Worm (Caenorhabditis elegans): ENCODE data around the gene cgt-2.
A peak's percentile ranks its signal among the peaks of the same experiment; 100 is the strongest.

The cgt-2 gene

ce11 chrX:17684767-17685166, 10.3 kb upstream of the cgt-2 start, which contains the start of gene T23E7.6:
TSS of gene T23E7.6 (minus strand) at chrX:17684811.
- TF ChIP-seq lin-35 (GFP tag; optimal IDR thresholded peaks at IDR 0.05) (peak in 1 of 2 experiments; percentile 26), ets-5 (GFP tag; IDR thresholded peaks at IDR 0.05) (no peak), mef-2 (tag; optimal IDR thresholded peaks at IDR 0.05) (no peak), mep-1 (tag; optimal IDR thresholded peaks at IDR 0.05) (peak; percentile 26), lir-3 (tag; optimal IDR thresholded peaks at IDR 0.05; ENCODE audit: poor library complexity) (no peak), nhr-85 (tag) (peak; percentile 99), aha-1 (tag; optimal IDR thresholded peaks at IDR 0.05) (peak; percentile 31), irx-1 (tag; optimal IDR thresholded peaks at IDR 0.05) (peak; percentile 28), lin-14 (GFP tag; optimal IDR thresholded peaks at IDR 0.05) (peak; percentile 78), nhr-20 (tag; optimal IDR thresholded peaks at IDR 0.05) (peak; percentile 78), lin-13 (GFP tag; optimal IDR thresholded peaks at IDR 0.05) (peak; percentile 47), elt-3 (tag; optimal IDR thresholded peaks at IDR 0.05) (peak in 2 of 6 experiments; percentile 75 to 95), rnt-1 (tag; optimal IDR thresholded peaks at IDR 0.05) (no peak), zag-1 (tag; optimal IDR thresholded peaks at IDR 0.05) (no peak), mdl-1 (tag; optimal IDR thresholded peaks at IDR 0.05) (peak in 1 of 2 experiments; percentile 71), snu-23 (GFP tag; optimal IDR thresholded peaks at IDR 0.05) (peak; percentile 37), grh-1 (GFP tag; IDR thresholded peaks at IDR 0.05) (peak; percentile 88), pax-3 (tag; optimal IDR thresholded peaks at IDR 0.05) (no peak), dpl-1 (GFP tag; optimal IDR thresholded peaks at IDR 0.05) (peak in 2 of 3 experiments; percentile 16 to 30), nhr-71 (tag; optimal IDR thresholded peaks at IDR 0.05) (peak; percentile 57), unc-98 (GFP tag; IDR thresholded peaks at IDR 0.05) (no peak), lsy-2 (tag; optimal IDR thresholded peaks at IDR 0.05) (peak; percentile 25 to 66), elt-2 (tag; optimal IDR thresholded peaks at IDR 0.05) (no peak), hlh-4 (tag; optimal IDR thresholded peaks at IDR 0.05) (no peak), hlh-17 (GFP tag; optimal IDR thresholded peaks at IDR 0.05; ENCODE audit: borderline replicate concordance) (no peak), C16A3.4 (tag; optimal IDR thresholded peaks at IDR 0.05) (peak; percentile 61), unc-130 (tag; optimal IDR thresholded peaks at IDR 0.05) (peak; percentile 76), efl-3 (GFP tag; optimal IDR thresholded peaks at IDR 0.05) (no peak), F16B12.6 (tag; optimal IDR thresholded peaks at IDR 0.05) (no peak), blmp-1 (tag; optimal IDR thresholded peaks at IDR 0.05) (peak; percentile 91), zip-4 (GFP tag; optimal IDR thresholded peaks at IDR 0.05) (peak; percentile 23), skn-1 (tag; optimal IDR thresholded peaks at IDR 0.05) (peak; percentile 10), nhr-90 (tag; optimal IDR thresholded peaks at IDR 0.05; ENCODE audit: poor library complexity) (peak; percentile 26), jun-1 (tag; optimal IDR thresholded peaks at IDR 0.05) (no peak), nhr-47 (tag; optimal IDR thresholded peaks at IDR 0.05) (peak; percentile 4)

DNA sequence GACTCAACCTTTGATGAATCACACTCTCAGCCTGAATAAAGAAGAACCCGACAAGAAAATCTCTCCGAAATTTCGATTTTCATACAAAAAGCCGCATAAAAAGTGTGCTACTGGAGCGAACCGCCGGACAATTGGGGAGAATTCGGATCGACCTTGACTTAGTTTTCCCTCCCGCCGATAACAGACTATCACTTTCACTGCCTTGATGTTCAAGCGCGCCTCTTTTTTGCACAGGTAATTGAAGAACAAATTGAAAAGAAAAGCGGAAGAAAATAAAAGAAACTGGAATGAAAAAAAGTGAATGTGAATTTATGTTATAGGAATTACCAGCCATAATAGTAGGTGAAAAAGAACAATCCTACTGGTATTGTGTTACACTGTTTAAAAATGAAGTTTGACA, 9.1 kb upstream of the cgt-2 start:
- TF ChIP-seq blmp-1 (tag; optimal IDR thresholded peaks at IDR 0.05) (peak; percentile 99), irx-1 (tag; optimal IDR thresholded peaks at IDR 0.05) (no peak), nhr-12 (tag; optimal IDR thresholded peaks at IDR 0.05) (no peak)

DNA sequence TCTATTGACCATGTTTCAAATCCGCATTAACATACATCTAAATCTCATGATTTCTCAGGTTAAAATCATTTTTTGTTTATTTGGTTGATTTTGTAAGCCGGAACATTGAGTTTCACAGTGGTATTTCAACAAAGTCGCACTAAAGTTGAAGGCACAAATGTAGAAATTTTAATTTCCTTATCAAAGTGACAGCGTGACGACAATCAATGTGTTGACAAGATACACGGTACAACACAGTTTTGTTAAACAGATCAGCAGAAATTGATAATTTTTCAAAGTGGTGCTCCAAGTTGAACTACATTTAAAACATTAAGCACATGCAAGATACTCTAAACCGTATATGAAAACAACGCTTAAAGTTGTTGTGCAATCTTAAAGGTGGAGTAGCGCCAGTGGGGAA, 7.6 kb downstream of the cgt-2 start:
- TF ChIP-seq elt-2 (tag; optimal IDR thresholded peaks at IDR 0.05) (peak; percentile 7), nhr-12 (tag; optimal IDR thresholded peaks at IDR 0.05) (no peak), unc-86 (tag; optimal IDR thresholded peaks at IDR 0.05) (no peak), nhr-47 (tag; optimal IDR thresholded peaks at IDR 0.05) (no peak), pax-3 (tag; optimal IDR thresholded peaks at IDR 0.05) (no peak)

ce11 chrX:17711598-17711997, 16.6 kb downstream of the cgt-2 start, which contains the start of gene H11L12.1:
TSS of gene H11L12.1 (minus strand) at chrX:17711698.
- TF ChIP-seq irx-1 (tag; optimal IDR thresholded peaks at IDR 0.05), result no peak
- no peak for TF ChIP-seq nhr-85 (tag)
- no peak for TF ChIP-seq C04F5.9 (tag; optimal IDR thresholded peaks at IDR 0.05)
- no peak for TF ChIP-seq aly-2 (tag; optimal IDR thresholded peaks at IDR 0.05)
- no peak for TF ChIP-seq vab-15 (tag; optimal IDR thresholded peaks at IDR 0.05)
- no peak for TF ChIP-seq snu-23 (GFP tag; optimal IDR thresholded peaks at IDR 0.05)
- no peak for TF ChIP-seq unc-62 (GFP tag; optimal IDR thresholded peaks at IDR 0.05)
- TF ChIP-seq lir-3 (tag; optimal IDR thresholded peaks at IDR 0.05; ENCODE audit: poor library complexity), result no peak
